Worm (Caenorhabditis elegans) whole organism, L1 larva: Measurements from ENCODE around the gene ocr-1.

ENCODE experiments used
- fkh-10 ChIP-seq: sonication (generic microtip); optimal IDR thresholded peaks from 2 replicates; lab custom pipeline; 2017; ENCODE audit warnings: missing biosample characterization, missing genetic modification reagents, missing genetic modification characterization
- lin-14 ChIP-seq: fragments of 200-800 bp; sonication (Bioruptor generic); optimal IDR thresholded peaks from 2 replicates; lab custom pipeline; 2018; ENCODE audit warnings: mild to moderate bottlenecking, missing genetic modification characterization, moderate library complexity, missing compliant biosample characterization
- nhr-71 ChIP-seq: sonication (generic microtip); optimal IDR thresholded peaks from 2 replicates; lab custom pipeline; 2016; ENCODE audit warnings: mild to moderate bottlenecking, missing genetic modification characterization, moderate library complexity, missing compliant biosample characterization

The ocr-1 gene

ce11 chrV:10816831-10817230 is 52.7 kb downstream of the ocr-1 start:
- TF ChIP-seq lin-14 (GFP tag; lab: Kevin White, UChicago) (peak; percentile 15), fkh-10 (GFP tag; lab: Kevin White, UChicago) (peak; percentile 30), nhr-71 (tag; lab: Kevin White, UChicago) (no peak)
